Fruit fly (Drosophila melanogaster): ENCODE data around the gene CG15478.

CG15478 gene

DNA sequence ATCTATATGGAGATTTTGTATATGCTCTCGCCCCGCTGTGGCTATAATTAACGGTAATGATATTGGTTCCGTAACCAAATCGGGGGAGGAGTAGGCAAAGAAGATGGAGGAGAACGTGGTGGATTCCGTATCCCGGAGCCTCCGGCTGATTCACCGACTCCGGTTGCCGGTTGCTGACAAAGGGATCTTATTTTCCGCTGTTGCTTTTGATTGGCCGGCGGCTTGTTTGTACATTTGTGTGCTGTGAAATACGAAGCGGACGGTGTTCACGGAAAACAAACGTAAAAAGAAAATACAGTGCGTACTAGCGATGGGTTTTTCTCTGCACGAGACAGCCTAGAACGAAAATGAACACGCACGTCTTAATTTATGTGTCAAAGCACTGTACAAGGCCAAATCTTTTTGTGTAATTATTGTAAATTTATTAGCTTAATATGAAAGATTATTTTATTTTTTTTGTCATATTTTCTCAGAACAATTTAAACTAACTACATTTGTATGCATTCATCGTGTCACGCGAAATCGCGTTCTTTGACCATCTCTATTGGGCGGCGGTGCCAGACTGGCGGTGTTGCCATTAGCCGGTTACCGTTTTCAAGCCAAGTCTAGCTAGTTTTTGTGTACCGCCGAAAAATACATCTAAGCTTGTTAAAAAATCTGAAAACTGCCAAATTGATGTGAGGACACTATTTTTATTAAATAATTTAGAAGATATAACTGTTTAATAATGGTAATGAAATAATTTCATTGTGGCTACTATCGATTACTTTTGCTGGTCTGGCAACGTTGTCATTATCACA, 16.6 kb upstream of the CG15478 start, which contains the start of the genes Pdp and Rab39 (continued):
- TF ChIP-seq Dref (GFP tag; IDR thresholded peaks at IDR 0.05) (no peak; the same call in none of the 2 replicates), MESR4 (GFP tag; optimal IDR thresholded peaks at IDR 0.05) (peak; percentile 73), CG12769 (tag; optimal IDR thresholded peaks at IDR 0.05) (no peak), CG8944 (GFP tag; optimal IDR thresholded peaks at IDR 0.05) (peak; percentile 49), ssp (GFP tag; IDR thresholded peaks at IDR 0.05) (peak; percentile 61; the same call in 1 of the 2 replicates), vvl (GFP tag; IDR thresholded peaks at IDR 0.05) (peak; percentile 86), PHDP (tag; optimal IDR thresholded peaks at IDR 0.05) (peak; percentile 72), Fer2 (tag; optimal IDR thresholded peaks at IDR 0.05) (peak; percentile 74), CG4360 (GFP tag; IDR thresholded peaks at IDR 0.05) (no peak), CG10959 (GFP tag; IDR thresholded peaks at IDR 0.05) (peak; percentile 51), CG17912 (GFP tag; optimal IDR thresholded peaks at IDR 0.05) (peak; percentile 39), Atf-2 (GFP tag; optimal IDR thresholded peaks at IDR 0.05) (peak; percentile 17), CG10321 (GFP tag; IDR thresholded peaks at IDR 0.05) (no peak), CG16815 (GFP tag; optimal IDR thresholded peaks at IDR 0.05) (peak; percentile 76), otp (GFP tag; IDR thresholded peaks at IDR 0.05) (no peak), CG14860 (GFP tag; IDR thresholded peaks at IDR 0.05; ENCODE audit: partially characterized antibody) (peak; percentile 91), esg (GFP tag; conservative IDR thresholded peaks at IDR 0.05) (peak; percentile 76), CG34422 (GFP tag; IDR thresholded peaks at IDR 0.05) (peak; percentile 82), bbx (GFP tag; IDR thresholded peaks at IDR 0.05; ENCODE audit: partially characterized antibody) (peak; percentile 82), ci (GFP tag; IDR thresholded peaks at IDR 0.05) (peak; percentile 76), Hr51 (GFP tag; optimal IDR thresholded peaks at IDR 0.05) (peak; percentile 66), tin (GFP tag; optimal IDR thresholded peaks at IDR 0.05) (peak; percentile 77), CG13287 (GFP tag; IDR thresholded peaks at IDR 0.05; ENCODE audit: partially characterized antibody) (peak; percentile 94), CG7745 (tag; optimal IDR thresholded peaks at IDR 0.05) (no peak), CG8359 (GFP tag; optimal IDR thresholded peaks at IDR 0.05; ENCODE audit: borderline replicate concordance) (no peak), Meics (GFP tag; optimal IDR thresholded peaks at IDR 0.05) (peak; percentile 74), bcd (GFP tag; optimal IDR thresholded peaks at IDR 0.05) (peak; percentile 64), CG33557 (GFP tag; optimal IDR thresholded peaks at IDR 0.05) (peak; percentile 72), CG14050 (GFP tag; IDR thresholded peaks at IDR 0.05) (peak; percentile 63; the same call in 2 of the 3 replicates), pros (GFP tag; optimal IDR thresholded peaks at IDR 0.05) (no peak), CG8924 (tag; optimal IDR thresholded peaks at IDR 0.05) (peak; percentile 69), dmrt99B (tag; optimal IDR thresholded peaks at IDR 0.05) (no peak), Atf3 (GFP tag; optimal IDR thresholded peaks at IDR 0.05) (peak; percentile 51), jumu (GFP tag; optimal IDR thresholded peaks at IDR 0.05) (peak; percentile 55), Hand (GFP tag; optimal IDR thresholded peaks at IDR 0.05) (peak; percentile 1), CG2875 (GFP tag; optimal IDR thresholded peaks at IDR 0.05) (peak; percentile 28), tx (GFP tag; optimal IDR thresholded peaks at IDR 0.05) (peak; percentile 35), CG14710 (tag; optimal IDR thresholded peaks at IDR 0.05) (peak; percentile 79), CkIIα-i1 (GFP tag; IDR thresholded peaks at IDR 0.05) (peak; percentile 30; the same call in 1 of the 2 replicates), grn (GFP tag; optimal IDR thresholded peaks at IDR 0.05) (no peak), CG11085 (GFP tag; IDR thresholded peaks at IDR 0.05) (peak; percentile 65), ap (GFP tag; IDR thresholded peaks at IDR 0.05) (peak; percentile 50; the same call in 1 of the 2 replicates), CG4424 (GFP tag; optimal IDR thresholded peaks at IDR 0.05) (peak; percentile 77), CG14441 (GFP tag; IDR thresholded peaks at IDR 0.05) (peak; percentile 76; the same call in 1 of the 2 replicates), Myb (GFP tag; optimal IDR thresholded peaks at IDR 0.05) (peak; percentile 43), CG10267 (tag; optimal IDR thresholded peaks at IDR 0.05) (peak; percentile 64), danr (GFP tag; IDR thresholded peaks at IDR 0.05) (peak; percentile 73), sd (tag; optimal IDR thresholded peaks at IDR 0.05) (no peak)

Measured in whole organism, embryonic.